Worm (Caenorhabditis elegans) whole organism, L4/young adult: Measurements from ENCODE around the gene F53A3.1.
A peak's percentile ranks its signal among the peaks of the same experiment; 100 is the strongest.

Experiments used
- W03F9.2 ChIP-seq: fragments of 150-350 bp; optimal IDR thresholded peaks from 2 replicates; lab custom pipeline; 2014; ENCODE audit warnings: missing biosample characterization, missing genetic modification characterization
- dao-5 ChIP-seq: sonication (generic microtip); optimal IDR thresholded peaks from 2 replicates; lab custom pipeline; 2016; ENCODE audit warnings: missing genotype, missing genetic modification characterization, moderate library complexity, missing compliant biosample characterization
- him-1 ChIP-seq: sonication (generic microtip); optimal IDR thresholded peaks from 2 replicates; lab custom pipeline; 2016; ENCODE audit warnings: missing genotype, missing genetic modification reagents, missing genetic modification characterization, missing compliant biosample characterization

Gene F53A3.1

ce11 chrIII:1927230-1927629, 16.2 kb downstream of the F53A3.1 start:
- TF ChIP-seq him-1 (tag; lab: Kevin White, UChicago) = no peak
- no peak for TF ChIP-seq W03F9.2 (tag; lab: Kevin White, UChicago)
- TF ChIP-seq dao-5 (tag; lab: Kevin White, UChicago) = no peak

- TF ChIP-seq him-1 (tag; lab: Kevin White, UChicago) (peak; percentile 2), W03F9.2 (tag; lab: Kevin White, UChicago) (peak; percentile 16), dao-5 (tag; lab: Kevin White, UChicago) (no peak)
Measured at ce11 chrIII:1926456-1926855, 17.0 kb downstream of the F53A3.1 start.

DNA sequence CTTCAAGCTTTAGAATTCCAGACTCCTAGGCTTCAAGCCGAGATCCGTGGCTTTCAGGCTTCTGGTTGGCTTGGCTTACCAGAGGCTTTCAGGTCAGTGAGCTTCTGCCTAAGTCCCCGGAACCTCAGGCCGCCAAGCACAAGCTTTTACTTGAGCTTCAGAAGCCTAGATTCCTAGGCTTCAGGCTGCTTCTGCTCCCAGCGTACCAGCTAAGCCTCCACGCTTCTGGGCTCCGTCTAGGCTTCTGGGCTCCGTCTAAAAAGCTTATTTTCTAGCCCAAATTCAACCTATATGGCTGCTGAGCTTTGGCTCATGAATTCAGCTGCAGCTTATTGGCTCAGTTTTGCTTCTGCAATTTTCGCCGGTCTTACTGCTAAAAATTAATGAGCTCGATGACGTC, 17.7 kb downstream of the F53A3.1 start:
- no peak for TF ChIP-seq W03F9.2 (tag; lab: Kevin White, UChicago)
- no peak for TF ChIP-seq him-1 (tag; lab: Kevin White, UChicago)
- no peak for TF ChIP-seq dao-5 (tag; lab: Kevin White, UChicago)

DNA sequence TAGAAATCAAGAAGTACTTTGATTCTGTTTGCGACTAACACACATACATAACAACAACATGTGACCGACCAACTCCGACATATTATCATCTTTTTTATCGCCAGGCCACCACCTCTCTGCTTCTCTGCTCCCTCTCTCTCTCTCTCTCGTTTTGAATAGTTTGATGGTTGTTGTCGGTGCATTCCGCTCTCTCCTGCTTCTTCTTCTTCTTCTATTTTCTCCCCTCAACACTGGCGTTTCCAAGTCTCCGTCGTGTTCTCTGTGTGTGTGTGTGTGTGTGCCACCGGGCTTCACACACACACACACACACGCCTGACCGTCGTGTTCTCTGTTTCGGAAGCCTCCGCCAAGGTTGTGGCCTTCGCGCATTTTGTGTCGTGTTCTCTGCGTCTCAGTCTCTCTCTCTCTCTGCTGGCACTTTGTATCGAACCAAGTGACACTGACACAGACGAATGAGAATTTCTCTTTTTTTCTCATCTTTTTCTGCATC, 18.3 kb downstream of the F53A3.1 start:
- peak; percentile 79 for TF ChIP-seq him-1 (tag; lab: Kevin White, UChicago)
- TF ChIP-seq W03F9.2 (tag; lab: Kevin White, UChicago) = peak; percentile 58
- no peak for TF ChIP-seq dao-5 (tag; lab: Kevin White, UChicago)

ce11 chrIII:1923419-1924318, 19.8 kb downstream of the F53A3.1 start:
- no peak for TF ChIP-seq dao-5 (tag; lab: Kevin White, UChicago)
- TF ChIP-seq him-1 (tag; lab: Kevin White, UChicago) = peak; percentile 72

DNA sequence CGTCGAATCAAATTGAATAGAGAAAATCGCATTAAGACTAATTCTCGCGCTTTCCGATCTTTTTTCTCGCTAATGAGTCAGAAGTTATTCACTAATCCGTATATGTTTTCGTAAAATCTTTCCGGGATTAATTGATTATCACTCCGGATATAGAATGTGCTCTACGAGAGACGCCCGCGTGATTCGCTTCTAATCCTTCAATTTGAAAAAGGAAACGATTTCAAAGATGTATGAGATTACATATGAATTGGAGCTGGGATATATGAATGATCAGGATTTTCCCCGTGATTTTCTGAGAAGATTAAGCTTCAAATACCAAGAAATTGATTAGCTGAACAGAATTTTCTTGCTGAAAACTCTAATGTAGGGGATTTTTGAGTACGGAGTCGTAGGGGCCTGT, 20.9 kb downstream of the F53A3.1 start:
- TF ChIP-seq dao-5 (tag; lab: Kevin White, UChicago) (no peak), W03F9.2 (tag; lab: Kevin White, UChicago) (no peak), him-1 (tag; lab: Kevin White, UChicago) (no peak)

ce11 chrIII:1922081-1922480, 21.4 kb downstream of the F53A3.1 start:
- TF ChIP-seq W03F9.2 (tag; lab: Kevin White, UChicago) = no peak
- TF ChIP-seq him-1 (tag; lab: Kevin White, UChicago) = no peak
- TF ChIP-seq dao-5 (tag; lab: Kevin White, UChicago) = no peak

DNA sequence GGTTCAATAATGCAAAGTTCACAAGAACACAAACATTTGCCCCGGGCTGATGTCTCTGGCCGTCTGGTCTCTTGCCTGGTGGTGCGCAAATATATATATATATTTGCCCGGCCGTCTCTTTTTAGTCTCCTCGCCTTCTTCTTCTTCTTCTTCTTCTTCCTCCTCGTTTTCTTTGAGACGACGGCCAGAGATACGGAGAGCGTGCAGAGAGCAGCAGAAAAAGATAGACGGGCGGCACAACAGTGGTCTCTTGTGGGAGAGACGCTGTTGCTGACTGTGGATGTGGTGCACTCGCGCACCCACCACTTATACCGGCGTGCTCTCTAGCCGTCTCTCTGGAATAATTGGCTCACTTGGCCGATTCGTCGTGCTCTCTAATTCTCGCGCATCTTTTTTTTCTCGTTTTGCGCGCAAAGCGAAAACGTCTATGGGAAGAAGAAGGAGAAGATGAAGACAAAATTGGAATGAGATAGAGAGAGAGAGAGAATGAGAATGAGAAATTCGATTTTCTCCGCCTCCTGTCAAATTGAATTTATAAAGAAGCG, 22.2 kb downstream of the F53A3.1 start:
- TF ChIP-seq dao-5 (tag; lab: Kevin White, UChicago) (peak; percentile 47), W03F9.2 (tag; lab: Kevin White, UChicago) (peak; percentile 65), him-1 (tag; lab: Kevin White, UChicago) (peak; percentile 97)

DNA sequence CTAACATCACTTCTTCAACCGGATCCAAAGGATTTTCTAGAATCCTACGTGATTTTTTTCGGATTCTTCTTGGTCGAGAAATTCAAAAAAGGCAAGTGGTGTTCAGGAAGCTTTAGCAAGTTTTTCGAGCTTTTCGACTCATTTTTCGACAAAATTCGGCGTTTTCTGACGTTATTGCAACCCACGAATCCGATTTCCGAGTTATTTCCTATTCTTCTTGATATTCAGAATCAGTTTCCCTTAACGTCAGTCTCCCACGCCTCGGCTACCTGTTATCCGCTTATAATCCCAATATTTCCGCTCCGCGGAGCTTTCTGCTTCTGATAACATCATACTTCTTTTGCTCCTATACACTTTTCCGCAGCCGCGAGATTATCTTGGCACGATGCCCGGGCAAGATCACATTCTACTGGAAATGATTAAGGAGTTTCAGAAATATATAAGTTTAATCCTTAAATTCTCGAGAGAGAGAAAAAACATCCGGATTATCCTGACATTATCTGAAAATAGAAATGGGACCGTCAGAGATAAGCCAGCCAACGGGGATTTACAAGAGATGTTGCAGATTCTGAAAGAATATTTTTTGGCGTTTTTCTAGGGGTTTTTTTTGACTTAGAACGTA, 25.0 kb downstream of the F53A3.1 start:
- TF ChIP-seq dao-5 (tag; lab: Kevin White, UChicago) (no peak), W03F9.2 (tag; lab: Kevin White, UChicago) (no peak), him-1 (tag; lab: Kevin White, UChicago) (no peak)

DNA sequence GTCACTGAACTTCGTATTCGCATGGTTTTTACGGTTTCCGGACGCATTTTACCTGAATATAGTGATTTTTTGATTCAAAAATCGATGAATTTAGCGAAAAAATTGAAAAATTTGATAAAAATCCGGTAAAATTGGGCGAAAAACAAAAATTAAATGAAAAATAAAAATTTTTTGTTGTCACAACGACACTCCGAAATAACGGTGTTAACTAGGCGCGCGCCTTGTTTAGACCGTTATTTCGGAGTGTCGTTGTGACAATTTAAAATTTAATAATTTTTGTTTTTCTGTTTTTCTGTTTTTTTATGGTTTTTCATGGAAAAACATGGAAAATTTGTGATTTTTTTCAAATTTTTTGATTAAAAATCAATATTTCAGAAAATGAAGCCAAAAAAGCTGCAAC, 37.8 kb downstream of the F53A3.1 start, which contains the start of the genes B0524.6 and pqn-41:
TSS of gene B0524.6 (minus strand) at position 52 of the 400 bp plus-strand sequence.
TSS of gene pqn-41 (plus strand) at position 370 of the 400 bp plus-strand sequence.
- TF ChIP-seq him-1 (tag; lab: Kevin White, UChicago) = no peak
- TF ChIP-seq W03F9.2 (tag; lab: Kevin White, UChicago) = peak; percentile 86

DNA sequence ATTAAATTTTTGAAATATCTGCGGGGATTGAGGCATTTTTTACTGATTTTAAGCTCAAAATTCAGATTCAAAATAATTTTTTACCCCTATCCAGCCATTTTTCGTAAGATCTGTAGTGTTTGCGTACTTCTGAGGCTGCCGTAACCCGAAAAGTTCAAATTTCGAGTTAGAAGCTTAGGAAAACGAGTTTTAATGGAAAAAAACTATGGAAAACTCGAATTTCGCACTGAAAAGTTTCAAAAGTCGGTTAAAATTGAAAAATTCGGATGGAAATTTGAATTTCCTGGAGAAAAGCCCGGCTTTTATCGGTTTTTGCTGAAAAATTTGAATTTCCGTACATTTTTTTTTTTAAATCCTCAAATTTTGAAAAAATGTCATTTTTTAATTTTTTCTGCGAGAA, 39.5 kb downstream of the F53A3.1 start:
- TF ChIP-seq W03F9.2 (tag; lab: Kevin White, UChicago) (no peak), dao-5 (tag; lab: Kevin White, UChicago) (no peak), him-1 (tag; lab: Kevin White, UChicago) (no peak)

DNA sequence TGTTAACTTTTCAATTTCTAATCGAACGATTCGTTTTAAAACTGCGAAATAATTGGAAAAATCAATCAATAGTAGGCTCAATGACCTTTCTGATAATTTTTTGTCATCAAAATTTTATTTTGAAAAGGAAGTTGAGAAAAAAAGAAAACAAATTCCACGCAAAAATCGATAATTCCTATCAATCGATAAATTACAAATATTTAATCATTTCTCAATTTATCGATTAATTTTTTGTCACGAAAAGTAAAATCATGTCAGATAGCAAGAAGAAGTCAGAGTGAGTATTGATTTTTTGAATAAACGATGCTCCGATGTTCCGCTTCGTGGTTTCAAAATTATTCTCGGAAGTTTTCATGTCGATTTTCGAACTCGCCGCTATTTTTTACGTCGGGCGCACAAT, 49.6 kb downstream of the F53A3.1 start, which contains the start of the genes B0524.5 and B0524.2:
TSS of gene B0524.5 (minus strand) at position 40 of the 400 bp plus-strand sequence.
TSS of gene B0524.2 (plus strand) at position 207 of the 400 bp plus-strand sequence.
- TF ChIP-seq W03F9.2 (tag; lab: Kevin White, UChicago) = no peak
- no peak for TF ChIP-seq dao-5 (tag; lab: Kevin White, UChicago)
- no peak for TF ChIP-seq him-1 (tag; lab: Kevin White, UChicago)

DNA sequence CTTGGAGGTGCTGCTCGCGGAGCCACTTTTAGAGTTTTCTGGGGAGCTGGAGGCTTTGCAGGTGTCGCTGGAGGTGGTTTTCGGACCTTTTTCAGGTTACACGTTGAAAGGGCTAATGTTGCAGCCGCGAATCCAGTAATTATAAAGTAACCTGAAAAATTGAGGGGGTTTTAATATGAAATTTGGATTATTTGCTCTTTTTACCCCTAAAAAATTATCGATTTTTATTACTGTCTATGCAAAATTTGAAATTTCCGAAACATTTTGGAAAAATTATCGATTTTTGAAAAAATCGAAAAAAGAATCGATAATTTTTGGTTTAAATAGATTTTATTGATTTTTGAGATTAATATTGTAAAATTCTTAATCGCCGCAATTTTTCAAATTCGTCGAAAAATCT, 50.0 kb downstream of the F53A3.1 start:
- TF ChIP-seq W03F9.2 (tag; lab: Kevin White, UChicago) = no peak
- TF ChIP-seq him-1 (tag; lab: Kevin White, UChicago) = no peak
- no peak for TF ChIP-seq dao-5 (tag; lab: Kevin White, UChicago)
